Worm (Caenorhabditis elegans) whole organism, young adult: ENCODE data around the gene nep-5.

Experiments
- B0035.1 ChIP-seq: sonication (generic microtip); optimal IDR thresholded peaks from 2 replicates; lab custom pipeline; 2016; ENCODE audit warnings: missing genetic modification characterization, mild to moderate bottlenecking, missing compliant biosample characterization, missing genotype, missing genetic modification reagents
- B0261.1 ChIP-seq: sonication (generic microtip); optimal IDR thresholded peaks from 2 replicates; lab custom pipeline; 2016; ENCODE audit warnings: mild to moderate bottlenecking, missing genetic modification characterization, moderate library complexity, missing compliant biosample characterization
- B0336.3 ChIP-seq: fragments of 200-800 bp; sonication (Bioruptor generic); IDR thresholded peaks from 2 replicates; pipeline ENCODE4 v1.3.6; 2022; ENCODE audit warnings: missing genetic modification characterization, missing compliant biosample characterization
- F49E8.2 ChIP-seq: sonication (generic microtip); optimal IDR thresholded peaks from 3 replicates; lab custom pipeline; 2017; ENCODE audit warnings: missing genetic modification characterization, mild to moderate bottlenecking, missing compliant biosample characterization, antibody characterized with exemption, moderate library complexity; ENCODE audit not compliant: insufficient read depth
- F57C9.4 ChIP-seq: sonication (generic microtip); optimal IDR thresholded peaks from 2 replicates; lab custom pipeline; 2017; ENCODE audit warnings: mild to moderate bottlenecking, missing genetic modification characterization, missing compliant biosample characterization
- T07F8.4 ChIP-seq: sonication (generic microtip); optimal IDR thresholded peaks from 2 replicates; lab custom pipeline; 2016; ENCODE audit warnings: mild to moderate bottlenecking, missing genetic modification characterization, moderate library complexity, missing compliant biosample characterization
- Y53G8AR.9 ChIP-seq: fragments of 200-800 bp; sonication (Bioruptor generic); conservative IDR thresholded peaks from 2 replicates; pipeline ENCODE4 v1.3.6; 2022; ENCODE audit warnings: missing genetic modification reagents, missing genetic modification characterization, missing compliant biosample characterization
- ZK185.1 ChIP-seq: sonication (generic microtip); optimal IDR thresholded peaks from 2 replicates; lab custom pipeline; 2016; ENCODE audit warnings: mild to moderate bottlenecking, missing genetic modification characterization, missing compliant biosample characterization; ENCODE audit not compliant: poor library complexity, severe bottlenecking
- akir-1 ChIP-seq: fragments of 200-800 bp; sonication (Bioruptor generic); optimal IDR thresholded peaks from 2 replicates; lab custom pipeline; 2018; ENCODE audit warnings: mild to moderate bottlenecking, missing genetic modification characterization, moderate library complexity, missing compliant biosample characterization
- aptf-2 ChIP-seq: fragments of 200-800 bp; sonication (Bioruptor generic); conservative IDR thresholded peaks from 2 replicates; pipeline ENCODE4 v1.3.6; 2022; ENCODE audit warnings: missing genetic modification reagents, missing genetic modification characterization, missing compliant biosample characterization
- aptf-3 ChIP-seq: fragments of 200-800 bp; sonication (Bioruptor generic); IDR thresholded peaks from 2 replicates; pipeline ENCODE4 v1.3.6; 2022; ENCODE audit warnings: missing genetic modification characterization, missing compliant biosample characterization
- attf-5 ChIP-seq: fragments of 200-800 bp; sonication (Bioruptor generic); optimal IDR thresholded peaks from 2 replicates; lab custom pipeline; 2018; ENCODE audit warnings: mild to moderate bottlenecking, missing genetic modification characterization, missing compliant biosample characterization
- bed-2 ChIP-seq: fragments of 200-800 bp; sonication (Bioruptor generic); IDR thresholded peaks from 2 replicates; pipeline ENCODE4 v1.3.6; 2022; ENCODE audit warnings: missing genetic modification reagents, missing genetic modification characterization, missing compliant biosample characterization
- cebp-1 ChIP-seq, 2 experiments: fragments of 200-800 bp in 1 of 2; sonication (Bioruptor generic) in 1 of 2; sonication (generic microtip) in 1 of 2; IDR thresholded peaks in 1 of 2; optimal IDR thresholded peaks in 1 of 2; 2 replicates each; pipeline versions ENCODE4 v1.3.6 to Lab custom; 2017 to 2022; ENCODE audit warnings: missing compliant biosample characterization in 2 of 2, missing genetic modification characterization in 2 of 2, mild to moderate bottlenecking in 1 of 2, missing genetic modification reagents in 1 of 2, moderate library complexity in 1 of 2
- ceh-100 ChIP-seq: fragments of 200-800 bp; sonication (Bioruptor generic); IDR thresholded peaks from 2 replicates; pipeline ENCODE4 v1.3.6; 2022; ENCODE audit warnings: missing genetic modification reagents, missing genetic modification characterization, missing compliant biosample characterization
- ceh-27 ChIP-seq: fragments of 200-800 bp; sonication (Bioruptor generic); optimal IDR thresholded peaks from 2 replicates; lab custom pipeline; 2018; ENCODE audit warnings: mild to moderate bottlenecking, missing genetic modification characterization, moderate library complexity, missing compliant biosample characterization
- chd-7 ChIP-seq: sonication (generic microtip); optimal IDR thresholded peaks from 2 replicates; lab custom pipeline; 2016; ENCODE audit warnings: mild to moderate bottlenecking, missing genetic modification characterization, moderate library complexity, missing compliant biosample characterization
- dox-1 ChIP-seq: fragments of 200-800 bp; sonication (Bioruptor generic); IDR thresholded peaks from 2 replicates; pipeline ENCODE4 v1.3.6; 2022; ENCODE audit warnings: missing genetic modification reagents, missing genetic modification characterization, missing compliant biosample characterization
- him-1 ChIP-seq: sonication (generic microtip); optimal IDR thresholded peaks from 2 replicates; lab custom pipeline; 2016; ENCODE audit warnings: missing genotype, missing genetic modification reagents, missing genetic modification characterization, missing compliant biosample characterization
- hlh-26 ChIP-seq: fragments of 200-800 bp; sonication (Bioruptor generic); conservative IDR thresholded peaks from 2 replicates; pipeline ENCODE4 v1.3.6; 2022; ENCODE audit warnings: missing genetic modification reagents, missing genetic modification characterization, missing compliant biosample characterization
- hmg-1.2 ChIP-seq: fragments of 200-800 bp; sonication (Bioruptor generic); IDR thresholded peaks from 2 replicates; pipeline ENCODE4 v1.3.6; 2022; ENCODE audit warnings: missing genetic modification reagents, missing genetic modification characterization, missing compliant biosample characterization
- let-526 ChIP-seq: fragments of 200-800 bp; sonication (Bioruptor generic); IDR thresholded peaks from 2 replicates; pipeline ENCODE4 v1.3.6; 2022; ENCODE audit warnings: missing genetic modification reagents, missing genetic modification characterization, missing compliant biosample characterization
- lin-26 ChIP-seq: fragments of 200-800 bp; sonication (Bioruptor generic); IDR thresholded peaks from 2 replicates; pipeline ENCODE4 v1.3.6; 2022; ENCODE audit warnings: missing genetic modification reagents, missing genetic modification characterization, missing compliant biosample characterization
- lir-1 ChIP-seq: fragments of 200-800 bp; sonication (Bioruptor generic); conservative IDR thresholded peaks from 2 replicates; pipeline ENCODE4 v1.3.6; 2022; ENCODE audit warnings: missing genetic modification reagents, missing genetic modification characterization, missing compliant biosample characterization
- lsl-1 ChIP-seq: fragments of 200-800 bp; sonication (Bioruptor generic); optimal IDR thresholded peaks from 2 replicates; lab custom pipeline; 2018; ENCODE audit warnings: mild to moderate bottlenecking, missing genetic modification characterization, moderate library complexity, missing compliant biosample characterization
- madf-3 ChIP-seq: fragments of 200-800 bp; sonication (Bioruptor generic); IDR thresholded peaks from 2 replicates; pipeline ENCODE4 v1.3.6; 2022; ENCODE audit warnings: missing genetic modification reagents, missing genetic modification characterization, missing compliant biosample characterization
- madf-6 ChIP-seq: fragments of 200-800 bp; sonication (Bioruptor generic); IDR thresholded peaks from 2 replicates; pipeline ENCODE4 v1.3.6; 2022; ENCODE audit warnings: missing genetic modification reagents, missing genetic modification characterization, missing compliant biosample characterization
- madf-8 ChIP-seq: fragments of 200-800 bp; sonication (Bioruptor generic); conservative IDR thresholded peaks from 2 replicates; pipeline ENCODE4 v1.3.6; 2022; ENCODE audit warnings: missing genetic modification reagents, missing genetic modification characterization, missing compliant biosample characterization
- mcd-1 ChIP-seq: fragments of 200-800 bp; sonication (Bioruptor generic); IDR thresholded peaks from 2 replicates; pipeline ENCODE4 v1.3.6; 2022; ENCODE audit warnings: missing genetic modification reagents, missing genetic modification characterization, missing compliant biosample characterization
- mel-28 ChIP-seq: sonication (generic microtip); optimal IDR thresholded peaks from 2 replicates; lab custom pipeline; 2016; ENCODE audit warnings: borderline replicate concordance, mild to moderate bottlenecking, missing genetic modification characterization, missing compliant biosample characterization
- mes-4 ChIP-seq: sonication (generic microtip); optimal IDR thresholded peaks from 2 replicates; lab custom pipeline; 2016; ENCODE audit warnings: missing genotype, missing genetic modification characterization, missing compliant biosample characterization
- nfya-1 ChIP-seq: sonication (generic microtip); optimal IDR thresholded peaks from 2 replicates; lab custom pipeline; 2017; ENCODE audit warnings: antibody characterized with exemption, missing compliant biosample characterization, missing genetic modification characterization, borderline replicate concordance; ENCODE audit not compliant: insufficient read depth
- nfya-2 ChIP-seq: fragments of 200-800 bp; sonication (Bioruptor generic); IDR thresholded peaks from 2 replicates; pipeline ENCODE4 v1.3.6; 2022; ENCODE audit warnings: missing genetic modification reagents, missing genetic modification characterization, missing compliant biosample characterization
- nfyb-1 ChIP-seq: fragments of 200-800 bp; sonication (Bioruptor generic); IDR thresholded peaks from 2 replicates; pipeline ENCODE4 v1.3.6; 2022; ENCODE audit warnings: missing genetic modification reagents, missing genetic modification characterization, missing compliant biosample characterization
- nhr-120 ChIP-seq: fragments of 200-800 bp; sonication (Bioruptor generic); IDR thresholded peaks from 2 replicates; pipeline ENCODE4 v1.3.6; 2022; ENCODE audit warnings: missing genetic modification characterization, missing compliant biosample characterization
- nhr-90 ChIP-seq: sonication (generic microtip); optimal IDR thresholded peaks from 2 replicates; lab custom pipeline; 2016; ENCODE audit warnings: missing genotype, mild to moderate bottlenecking, missing genetic modification characterization, missing compliant biosample characterization
- rec-8 ChIP-seq, 2 experiments: sonication (generic microtip); optimal IDR thresholded peaks; 2 replicates each; lab custom pipeline; 2016; ENCODE audit warnings: mild to moderate bottlenecking in 2 of 2, missing genetic modification characterization in 2 of 2, missing genetic modification reagents in 2 of 2, missing genotype in 2 of 2, missing biosample characterization in 1 of 2, missing compliant biosample characterization in 1 of 2, moderate library complexity in 1 of 2
- snpc-3.4 ChIP-seq: sonication (generic microtip); optimal IDR thresholded peaks from 2 replicates; lab custom pipeline; 2017; ENCODE audit warnings: missing genetic modification characterization, mild to moderate bottlenecking, missing compliant biosample characterization, antibody characterized with exemption, moderate library complexity, missing genotype, missing genetic modification reagents
- snpc-4 ChIP-seq, 5 experiments: fragments of 150-350 bp in 1 of 5; sonication (generic microtip) in 4 of 5; optimal IDR thresholded peaks; 2 replicates each; lab custom pipeline; 2014 to 2018; ENCODE audit warnings: missing genetic modification characterization in 5 of 5, missing biosample characterization in 3 of 5, antibody characterized with exemption in 2 of 5, mild to moderate bottlenecking in 2 of 5, missing compliant biosample characterization in 2 of 5, missing genotype in 2 of 5, moderate library complexity in 2 of 5, missing genetic modification reagents in 1 of 5
- tbp1 ChIP-seq: fragments of 200-800 bp; sonication (Bioruptor generic); optimal IDR thresholded peaks from 2 replicates; lab custom pipeline; 2018; ENCODE audit warnings: mild to moderate bottlenecking, missing genetic modification characterization, missing compliant biosample characterization
- unc-130 ChIP-seq: sonication (generic microtip); optimal IDR thresholded peaks from 2 replicates; lab custom pipeline; 2016; ENCODE audit warnings: missing genetic modification reagents, missing genetic modification characterization, missing compliant biosample characterization
- xnd-1 ChIP-seq: sonication (generic microtip); optimal IDR thresholded peaks from 2 replicates; lab custom pipeline; 2016; ENCODE audit warnings: missing genotype, missing genetic modification reagents, missing genetic modification characterization, missing compliant biosample characterization
- ztf-22 ChIP-seq: fragments of 200-800 bp; sonication (Bioruptor generic); optimal IDR thresholded peaks from 2 replicates; lab custom pipeline; 2018; ENCODE audit warnings: mild to moderate bottlenecking, missing genetic modification characterization, moderate library complexity, missing compliant biosample characterization
- ztf-26 ChIP-seq: sonication (generic microtip); optimal IDR thresholded peaks from 2 replicates; lab custom pipeline; 2017; ENCODE audit warnings: missing genetic modification characterization, missing compliant biosample characterization

The nep-5 gene

ce11 chrII:5511417-5512353, 23.7 kb downstream of the nep-5 start (continued):
- no peak for TF ChIP-seq F49E8.2 (tag; lab: Kevin White, UChicago)
- TF ChIP-seq mcd-1 (GFP tag; lab: Robert Waterston, UW): peak; percentile 41
- no peak for TF ChIP-seq bed-2 (GFP tag; lab: Robert Waterston, UW)
- peak in 1 of 2 experiments; percentile 24 for TF ChIP-seq rec-8 (tag; optimal IDR thresholded peaks at IDR 0.05; lab: Kevin White, UChicago)
- no peak for TF ChIP-seq snpc-3.4 (tag; lab: Kevin White, UChicago)
- no peak for TF ChIP-seq B0261.1 (tag; lab: Kevin White, UChicago)
- no peak for TF ChIP-seq F57C9.4 (tag; lab: Kevin White, UChicago)
- TF ChIP-seq aptf-3: no peak
- 0 out of 2 replicates have a peak, but pooled peaks have one; percentile 39 for TF ChIP-seq dox-1 (GFP tag; lab: Robert Waterston, UW)
- TF ChIP-seq him-1 (tag; lab: Kevin White, UChicago): peak; percentile 50
- no peak for TF ChIP-seq ztf-22 (GFP tag; lab: Kevin White, UChicago)
- peak; percentile 90 for TF ChIP-seq madf-6 (GFP tag; lab: Robert Waterston, UW)
- TF ChIP-seq B0035.1 (tag; lab: Kevin White, UChicago): no peak
- TF ChIP-seq lin-26 (GFP tag; lab: Robert Waterston, UW): no peak
- no peak for TF ChIP-seq let-526 (GFP tag; lab: Robert Waterston, UW)
- no peak for TF ChIP-seq cebp-1 (GFP tag; IDR thresholded peaks at IDR 0.05; lab: Robert Waterston, UW)
- no peak for TF ChIP-seq cebp-1 (tag; optimal IDR thresholded peaks at IDR 0.05; lab: Kevin White, UChicago)
- no peak for TF ChIP-seq nhr-120 (GFP tag; lab: Robert Waterston, UW)
- no peak for TF ChIP-seq ceh-27 (GFP tag; lab: Kevin White, UChicago)
- TF ChIP-seq ceh-100: no peak
- no peak for TF ChIP-seq akir-1 (GFP tag; lab: Kevin White, UChicago)
- TF ChIP-seq lir-1 (GFP tag; lab: Robert Waterston, UW): no peak
- no peak for TF ChIP-seq snpc-4 (GFP tag; optimal IDR thresholded peaks at IDR 0.05; lab: Kevin White, UChicago)
- TF ChIP-seq snpc-4 (tag; optimal IDR thresholded peaks at IDR 0.05; lab: Kevin White, UChicago): peak in 1 of 4 experiments; percentile 13
- no peak for TF ChIP-seq nfya-1
- TF ChIP-seq xnd-1: peak; percentile 76
- peak; percentile 1 for TF ChIP-seq attf-5 (GFP tag; lab: Kevin White, UChicago)
- TF ChIP-seq mes-4 (tag; lab: Kevin White, UChicago): no peak
- no peak for TF ChIP-seq chd-7
- no peak for TF ChIP-seq nfya-2 (GFP tag; lab: Robert Waterston, UW)
- no peak for TF ChIP-seq hmg-1.2 (GFP tag; lab: Robert Waterston, UW)
- no peak for TF ChIP-seq nfyb-1 (GFP tag; lab: Robert Waterston, UW)
- TF ChIP-seq ZK185.1 (tag; lab: Kevin White, UChicago): peak; percentile 65
- TF ChIP-seq T07F8.4: no peak
- TF ChIP-seq unc-130 (GFP tag; lab: Kevin White, UChicago): peak; percentile 57
- TF ChIP-seq tbp1 (GFP tag; lab: Kevin White, UChicago): no peak
- TF ChIP-seq ztf-26: no peak
- TF ChIP-seq nhr-90 (tag; lab: Kevin White, UChicago): no peak
- TF ChIP-seq lsl-1 (GFP tag; lab: Kevin White, UChicago): peak; percentile 45
- TF ChIP-seq madf-8: peak; percentile 88
- TF ChIP-seq B0336.3 (GFP tag; lab: Robert Waterston, UW): no peak
- no peak for TF ChIP-seq Y53G8AR.9
- TF ChIP-seq madf-3 (GFP tag; lab: Robert Waterston, UW): no peak
- TF ChIP-seq hlh-26 (GFP tag; lab: Robert Waterston, UW): no peak
- 0 out of 2 replicates have a peak, but pooled peaks have one; percentile 38 for TF ChIP-seq aptf-2
- no peak for TF ChIP-seq mel-28
